Fruit fly (Drosophila melanogaster) Kc167 (cell line): ENCODE data around the gene Pex5.

Experiments
- Myc ChIP-seq: fragments of >200 bp; optimal IDR thresholded peaks from 2 replicates; lab custom pipeline; 2017; ENCODE audit warnings: missing external identifiers
- Sin3A ChIP-seq: fragments of >200 bp; optimal IDR thresholded peaks from 2 replicates; lab custom pipeline; 2018; ENCODE audit warnings: missing external identifiers
- h ChIP-seq: fragments of >200 bp; optimal IDR thresholded peaks from 3 replicates; lab custom pipeline; 2018; ENCODE audit warnings: missing external identifiers
- insv ChIP-seq: fragments of >200 bp; optimal IDR thresholded peaks from 3 replicates; lab custom pipeline; 2018; ENCODE audit warnings: missing external identifiers
- psq ChIP-seq: fragments of >200 bp; optimal IDR thresholded peaks from 2 replicates; lab custom pipeline; 2017; ENCODE audit warnings: missing external identifiers
- ttk ChIP-seq: sonication (Bioruptor generic); optimal IDR thresholded peaks from 2 replicates; lab custom pipeline; 2017; ENCODE audit warnings: missing external identifiers

DNA sequence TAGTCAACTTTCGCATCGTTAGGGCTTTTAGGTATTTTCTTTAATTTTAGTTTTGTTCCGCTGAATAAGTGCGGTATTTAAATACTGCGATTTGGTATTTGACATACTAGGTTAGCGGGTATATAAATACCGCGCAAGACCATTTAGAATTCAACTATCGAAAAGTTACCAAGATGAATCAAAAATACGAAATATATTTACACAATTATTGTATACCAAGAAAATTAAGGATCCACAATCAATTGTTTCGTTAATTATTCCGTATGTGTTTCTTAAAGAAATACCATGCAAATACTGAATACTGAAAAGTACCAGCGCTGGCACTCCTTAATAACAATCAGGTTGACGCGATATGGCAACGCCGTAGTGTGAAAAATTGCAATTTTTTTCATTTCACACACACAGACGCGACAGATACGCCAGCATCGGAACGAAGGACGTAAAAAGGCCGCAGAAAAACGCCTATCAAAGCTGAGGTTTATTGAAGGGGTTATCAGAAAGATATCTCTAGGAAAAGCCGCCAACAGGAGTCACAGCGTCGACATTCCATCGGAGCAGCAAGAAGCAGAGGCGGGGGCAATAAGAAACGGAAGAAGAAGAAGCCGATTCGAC lies 4.8 kb upstream of the Pex5 start, which contains the start of the genes Pgam5 and Vps26:
- no peak for TF ChIP-seq Sin3A
- TF ChIP-seq ttk (lab: Kevin White, UChicago) = no peak
- no peak for TF ChIP-seq psq (lab: Kevin White, UChicago)
- no peak for TF ChIP-seq h (lab: Kevin White, UChicago)
- TF ChIP-seq Myc = no peak
- TF ChIP-seq insv = no peak
